Fruit fly (Drosophila melanogaster): ENCODE results near the gene TfIIA-L.
A peak's percentile ranks its signal among the peaks of the same experiment; 100 is the strongest.

The TfIIA-L gene

DNA sequence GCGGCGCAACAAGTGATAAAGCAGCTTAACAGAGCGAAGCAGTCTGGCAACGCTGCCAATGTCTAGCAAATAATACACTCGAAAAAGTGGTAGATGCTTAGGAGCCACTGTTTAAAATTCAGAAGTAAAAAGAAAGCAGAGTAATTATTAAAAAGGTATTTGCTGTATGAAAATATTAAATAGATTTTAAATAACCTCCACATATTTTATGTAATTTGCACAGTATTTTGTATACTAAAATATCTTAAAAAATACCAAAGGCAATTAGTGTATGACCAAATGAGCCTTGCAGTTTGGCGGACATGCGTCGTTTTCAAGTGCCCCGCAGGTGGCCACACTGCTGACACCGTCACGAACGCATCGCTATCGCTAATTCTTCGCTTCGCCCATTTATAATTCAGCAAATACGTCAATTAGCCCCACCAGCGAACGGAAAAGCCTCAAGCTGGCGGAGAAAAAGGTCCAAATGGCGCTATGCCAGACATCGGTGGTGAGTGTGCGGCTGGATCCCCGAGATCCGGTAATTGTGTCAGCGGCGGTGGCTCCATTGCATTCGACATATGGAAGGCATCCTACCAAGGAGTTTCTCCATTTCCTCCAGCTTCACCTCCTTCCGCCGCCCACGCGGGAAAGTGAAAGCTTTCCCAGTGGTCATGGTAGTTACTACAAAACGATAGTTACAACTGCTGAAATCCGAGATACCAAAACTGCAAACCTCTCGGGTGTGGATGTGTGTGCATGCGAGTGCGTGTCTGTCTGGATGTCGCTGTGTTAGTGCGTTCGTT is 2.4 kb downstream of the TfIIA-L start, which contains the start of gene pll (continued):
- 0 out of 3 replicates have a peak, but pooled peaks have one; percentile 9 for TF ChIP-seq vnd (GFP tag; IDR thresholded peaks at IDR 0.05; ENCODE audit: partially characterized antibody)
- TF ChIP-seq unc-4 (GFP tag; IDR thresholded peaks at IDR 0.05; ENCODE audit: partially characterized antibody): peak; percentile 59
- TF ChIP-seq mam (GFP tag; optimal IDR thresholded peaks at IDR 0.05): peak; percentile 89
- TF ChIP-seq CG11696 (GFP tag; IDR thresholded peaks at IDR 0.05): peak; percentile 73

- peak; percentile 22 for TF ChIP-seq wek (GFP tag; optimal IDR thresholded peaks at IDR 0.05)
- peak; percentile 31 for TF ChIP-seq CG6813 (GFP tag; optimal IDR thresholded peaks at IDR 0.05)
- TF ChIP-seq CTCF (GFP tag; optimal IDR thresholded peaks at IDR 0.05): no peak
- no peak for TF ChIP-seq maf-S (GFP tag; optimal IDR thresholded peaks at IDR 0.05)
- no peak for TF ChIP-seq CG12744 (GFP tag; optimal IDR thresholded peaks at IDR 0.05)
- TF ChIP-seq CG15479 (GFP tag; optimal IDR thresholded peaks at IDR 0.05): peak; percentile 11
- TF ChIP-seq bsh (GFP tag; optimal IDR thresholded peaks at IDR 0.05): peak in 1 of 2 experiments; percentile 52
- TF ChIP-seq CG1233 (GFP tag; optimal IDR thresholded peaks at IDR 0.05): peak; percentile 28
- no peak for TF ChIP-seq Side (GFP tag; optimal IDR thresholded peaks at IDR 0.05)
- peak; percentile 24; the same call in 1 of the 2 replicates for TF ChIP-seq Xrp1 (GFP tag; IDR thresholded peaks at IDR 0.05)
- TF ChIP-seq CG17912 (GFP tag; optimal IDR thresholded peaks at IDR 0.05): peak; percentile 18
- TF ChIP-seq Aef1 (GFP tag; IDR thresholded peaks at IDR 0.05): no peak
- no peak for TF ChIP-seq CG6254 (GFP tag; optimal IDR thresholded peaks at IDR 0.05)
- 0 out of 2 replicates have a peak, but pooled peaks have one; percentile 32 for TF ChIP-seq CG4360 (GFP tag; IDR thresholded peaks at IDR 0.05)
- TF ChIP-seq GATAe (GFP tag; conservative IDR thresholded peaks at IDR 0.05): no peak
- no peak for TF ChIP-seq dan (GFP tag; IDR thresholded peaks at IDR 0.05)
- peak; percentile 79 for TF ChIP-seq sens (GFP tag)
- TF ChIP-seq CG2875 (GFP tag; optimal IDR thresholded peaks at IDR 0.05): peak; percentile 41
- no peak for TF ChIP-seq ro (GFP tag; IDR thresholded peaks at IDR 0.05)
- TF ChIP-seq ATbp (GFP tag; optimal IDR thresholded peaks at IDR 0.05): peak; percentile 61
- peak; percentile 3 for TF ChIP-seq cg (GFP tag; optimal IDR thresholded peaks at IDR 0.05)
- TF ChIP-seq CG13894 (tag; optimal IDR thresholded peaks at IDR 0.05): no peak
- peak; percentile 32 for TF ChIP-seq mirr (GFP tag; optimal IDR thresholded peaks at IDR 0.05)
- TF ChIP-seq sug (tag; optimal IDR thresholded peaks at IDR 0.05): peak; percentile 96
- peak; percentile 49 for TF ChIP-seq Med (GFP tag)
- no peak for TF ChIP-seq lov (optimal IDR thresholded peaks at IDR 0.05)
- TF ChIP-seq lov (GFP tag; IDR thresholded peaks at IDR 0.05): no peak
- no peak for TF ChIP-seq Deaf1 (tag; optimal IDR thresholded peaks at IDR 0.05)
- TF ChIP-seq Spps (tag; optimal IDR thresholded peaks at IDR 0.05): no peak
- TF ChIP-seq CG10959 (GFP tag; IDR thresholded peaks at IDR 0.05): no peak
These were observed 3.0 kb downstream of the TfIIA-L start for dm6 chr3R:27253921-27254376.

dm6 chr3R:27263434-27264215 is 12.7 kb downstream of the TfIIA-L start, which contains the start of gene woc:
TSS of gene woc (minus strand) at chr3R:27264055.
- TF ChIP-seq CG4424 (GFP tag; optimal IDR thresholded peaks at IDR 0.05): no peak
- peak; percentile 30 for TF ChIP-seq CTCF (GFP tag; optimal IDR thresholded peaks at IDR 0.05)
- TF ChIP-seq CG1529 (GFP tag; optimal IDR thresholded peaks at IDR 0.05): no peak
- TF ChIP-seq fd3F (GFP tag; optimal IDR thresholded peaks at IDR 0.05): no peak
- no peak for TF ChIP-seq CG6175 (GFP tag; IDR thresholded peaks at IDR 0.05)
- TF ChIP-seq Side (GFP tag; optimal IDR thresholded peaks at IDR 0.05): peak; percentile 65
- TF ChIP-seq Blimp-1 (GFP tag; optimal IDR thresholded peaks at IDR 0.05): no peak
- TF ChIP-seq odd (GFP tag; optimal IDR thresholded peaks at IDR 0.05): no peak
- no peak for TF ChIP-seq Vsx1 (GFP tag; optimal IDR thresholded peaks at IDR 0.05)
- TF ChIP-seq Eip74EF (GFP tag; optimal IDR thresholded peaks at IDR 0.05): no peak
- TF ChIP-seq sr (GFP tag; IDR thresholded peaks at IDR 0.05): peak; percentile 59; the same call in 1 of the 3 replicates
- TF ChIP-seq pros (GFP tag; optimal IDR thresholded peaks at IDR 0.05): no peak
- TF ChIP-seq CG18476 (GFP tag; optimal IDR thresholded peaks at IDR 0.05): no peak
- TF ChIP-seq Meics (GFP tag; optimal IDR thresholded peaks at IDR 0.05): peak; percentile 66
- TF ChIP-seq CG10321 (GFP tag; IDR thresholded peaks at IDR 0.05): no peak

Data from whole organism, embryonic.